Fruit fly (Drosophila melanogaster): ENCODE results near the gene CG43725.

dm6 chr2L:11056791-11057332 is 18.5 kb upstream of the CG43725 start:
- TF ChIP-seq vri (GFP tag; optimal IDR thresholded peaks at IDR 0.05) (no peak), Sox102F (GFP tag; optimal IDR thresholded peaks at IDR 0.05) (no peak), CG15336 (GFP tag; IDR thresholded peaks at IDR 0.05) (no peak), CG9139 (GFP tag; optimal IDR thresholded peaks at IDR 0.05) (no peak), Gug (GFP tag; IDR thresholded peaks at IDR 0.05) (no peak), CG6808 (GFP tag; optimal IDR thresholded peaks at IDR 0.05) (no peak), CG6854 (GFP tag; optimal IDR thresholded peaks at IDR 0.05) (no peak), CG8319 (GFP tag; optimal IDR thresholded peaks at IDR 0.05) (no peak), CG3919 (GFP tag; optimal IDR thresholded peaks at IDR 0.05) (no peak), CG34406 (GFP tag; optimal IDR thresholded peaks at IDR 0.05) (no peak), lz (GFP tag; optimal IDR thresholded peaks at IDR 0.05) (no peak)

Data from whole organism, prepupa.